Fruit fly (Drosophila melanogaster) S2 (cell line): ENCODE measurements around the gene Pgant6.

Experiments
- CG8478 ChIP-seq: fragments of >200 bp; optimal IDR thresholded peaks from 2 replicates; lab custom pipeline; 2018
- CTCF ChIP-seq, 2 experiments: fragments of >200 bp; optimal IDR thresholded peaks; 2 replicates each; lab custom pipeline; 2018

- TF ChIP-seq CG8478 (lab: Kevin White, UChicago) (no peak), CTCF (optimal IDR thresholded peaks at IDR 0.05; lab: Kevin White, UChicago) (no peak)
These were observed at the start of gene Pgant6 for dm6 chr3L:2781991-2782677.
